Worm (Caenorhabditis elegans) whole organism, late embryonic: ENCODE results near the gene C01G5.3.

Experiments
- C38D4.7 ChIP-seq: fragments of 200-800 bp; sonication (Bioruptor generic); optimal IDR thresholded peaks from 2 replicates; lab custom pipeline; 2018; ENCODE audit warnings: mild to moderate bottlenecking, missing genetic modification characterization, moderate library complexity, missing compliant biosample characterization
- K02D7.2 ChIP-seq: sonication (generic microtip); optimal IDR thresholded peaks from 2 replicates; lab custom pipeline; 2017; ENCODE audit warnings: mild to moderate bottlenecking, missing genetic modification characterization, missing compliant biosample characterization
- K09A11.1 ChIP-seq: sonication (generic microtip); optimal IDR thresholded peaks from 2 replicates; lab custom pipeline; 2017; ENCODE audit warnings: antibody characterized with exemption, mild to moderate bottlenecking, missing genetic modification characterization, missing compliant biosample characterization; ENCODE audit not compliant: insufficient read depth
- T23F11.4 ChIP-seq: fragments of 200-800 bp; sonication (Bioruptor generic); optimal IDR thresholded peaks from 2 replicates; lab custom pipeline; 2018; ENCODE audit warnings: mild to moderate bottlenecking, missing genetic modification characterization, missing compliant biosample characterization
- ceh-14 ChIP-seq: sonication (generic microtip); optimal IDR thresholded peaks from 2 replicates; lab custom pipeline; 2016; ENCODE audit warnings: missing genotype, missing genetic modification characterization, missing compliant biosample characterization
- ceh-19 ChIP-seq: fragments of 200-800 bp; sonication (Bioruptor generic); optimal IDR thresholded peaks from 2 replicates; lab custom pipeline; 2018; ENCODE audit warnings: mild to moderate bottlenecking, missing genetic modification characterization, missing compliant biosample characterization
- ceh-2 ChIP-seq: sonication (generic microtip); optimal IDR thresholded peaks from 2 replicates; lab custom pipeline; 2016; ENCODE audit warnings: missing genotype, missing genetic modification characterization, missing compliant biosample characterization
- ceh-22 ChIP-seq: sonication (generic microtip); optimal IDR thresholded peaks from 2 replicates; lab custom pipeline; 2017; ENCODE audit warnings: missing biosample characterization, missing genetic modification characterization
- ceh-24 ChIP-seq: sonication (generic microtip); optimal IDR thresholded peaks from 2 replicates; lab custom pipeline; 2016; ENCODE audit warnings: mild to moderate bottlenecking, missing genetic modification characterization, missing compliant biosample characterization
- ceh-30 ChIP-seq: fragments of 150-350 bp; optimal IDR thresholded peaks from 2 replicates; lab custom pipeline; 2014; ENCODE audit warnings: missing biosample characterization, missing genetic modification characterization
- ceh-31 ChIP-seq: sonication (generic microtip); optimal IDR thresholded peaks from 2 replicates; lab custom pipeline; 2016; ENCODE audit warnings: missing genetic modification characterization, missing compliant biosample characterization
- ceh-45 ChIP-seq: fragments of 200-800 bp; sonication (Bioruptor generic); IDR thresholded peaks from 2 replicates; pipeline ENCODE4 v1.3.6; 2022; ENCODE audit warnings: missing genetic modification reagents, missing genetic modification characterization, missing compliant biosample characterization
- ceh-48 ChIP-seq: sonication (generic microtip); optimal IDR thresholded peaks from 2 replicates; lab custom pipeline; 2016; ENCODE audit warnings: missing genetic modification characterization, inconsistent platforms, missing compliant biosample characterization
- ceh-6 ChIP-seq: fragments of 200-800 bp; sonication (Bioruptor generic); optimal IDR thresholded peaks from 2 replicates; lab custom pipeline; 2018; ENCODE audit warnings: mild to moderate bottlenecking, missing genetic modification characterization, missing compliant biosample characterization
- dve-1 ChIP-seq: sonication (generic microtip); optimal IDR thresholded peaks from 2 replicates; lab custom pipeline; 2017; ENCODE audit warnings: antibody characterized with exemption, mild to moderate bottlenecking, missing genetic modification characterization, missing compliant biosample characterization
- ets-4 ChIP-seq: sonication (generic microtip); optimal IDR thresholded peaks from 2 replicates; lab custom pipeline; 2016; ENCODE audit warnings: missing genetic modification characterization, missing compliant biosample characterization
- eyg-1 ChIP-seq: sonication (generic microtip); optimal IDR thresholded peaks from 2 replicates; lab custom pipeline; 2016; ENCODE audit warnings: missing genotype, missing genetic modification characterization, missing compliant biosample characterization
- fax-1 ChIP-seq: sonication (generic microtip); optimal IDR thresholded peaks from 2 replicates; lab custom pipeline; 2016; ENCODE audit warnings: missing genotype, missing genetic modification characterization, missing compliant biosample characterization
- fkh-10 ChIP-seq: fragments of 150-350 bp; optimal IDR thresholded peaks from 2 replicates; lab custom pipeline; 2014; ENCODE audit warnings: missing biosample characterization, missing genetic modification reagents, missing genetic modification characterization
- fkh-6 ChIP-seq: sonication (generic microtip); optimal IDR thresholded peaks from 2 replicates; lab custom pipeline; 2016; ENCODE audit warnings: missing genetic modification characterization, missing compliant biosample characterization
- hlh-13 ChIP-seq: fragments of 200-800 bp; sonication (Bioruptor generic); optimal IDR thresholded peaks from 2 replicates; lab custom pipeline; 2018; ENCODE audit warnings: mild to moderate bottlenecking, missing genetic modification characterization, missing compliant biosample characterization
- hlh-15 ChIP-seq: sonication (generic microtip); optimal IDR thresholded peaks from 2 replicates; lab custom pipeline; 2016; ENCODE audit warnings: missing genetic modification characterization, missing compliant biosample characterization
- hlh-30 ChIP-seq: sonication (generic microtip); optimal IDR thresholded peaks from 2 replicates; lab custom pipeline; 2017; ENCODE audit warnings: antibody characterized with exemption, missing genetic modification characterization, missing compliant biosample characterization; ENCODE audit not compliant: insufficient read depth
- lim-6 ChIP-seq: sonication (generic microtip); optimal IDR thresholded peaks from 2 replicates; lab custom pipeline; 2016; ENCODE audit warnings: missing genetic modification characterization, missing compliant biosample characterization
- lin-11 ChIP-seq: fragments of 200-800 bp; sonication (Bioruptor generic); optimal IDR thresholded peaks from 2 replicates; lab custom pipeline; 2018; ENCODE audit warnings: mild to moderate bottlenecking, missing genetic modification characterization, missing compliant biosample characterization
- madf-2 ChIP-seq: sonication (generic microtip); optimal IDR thresholded peaks from 2 replicates; lab custom pipeline; 2017; ENCODE audit warnings: missing genetic modification characterization, missing compliant biosample characterization
- nfya-1 ChIP-seq: sonication (generic microtip); optimal IDR thresholded peaks from 2 replicates; lab custom pipeline; 2017; ENCODE audit warnings: missing genetic modification characterization, mild to moderate bottlenecking, missing compliant biosample characterization, antibody characterized with exemption, moderate library complexity
- nhr-11 ChIP-seq: fragments of 150-350 bp; optimal IDR thresholded peaks from 2 replicates; lab custom pipeline; 2014; ENCODE audit warnings: missing biosample characterization, missing genetic modification characterization
- nhr-232 ChIP-seq: sonication (generic microtip); optimal IDR thresholded peaks from 2 replicates; lab custom pipeline; 2016; ENCODE audit warnings: missing genetic modification characterization, missing compliant biosample characterization
- odd-2 ChIP-seq: sonication (generic microtip); optimal IDR thresholded peaks from 2 replicates; lab custom pipeline; 2017; ENCODE audit warnings: antibody characterized with exemption, mild to moderate bottlenecking, missing genetic modification characterization, missing compliant biosample characterization
- pag-3 ChIP-seq: sonication (generic microtip); optimal IDR thresholded peaks from 2 replicates; lab custom pipeline; 2016; ENCODE audit warnings: missing compliant biosample characterization, missing genetic modification characterization, borderline replicate concordance
- pat-9 ChIP-seq: fragments of 200-800 bp; sonication (Bioruptor generic); optimal IDR thresholded peaks from 2 replicates; lab custom pipeline; 2018; ENCODE audit warnings: mild to moderate bottlenecking, missing genetic modification characterization, moderate library complexity, missing compliant biosample characterization
- pax-1 ChIP-seq: fragments of 150-350 bp; optimal IDR thresholded peaks from 2 replicates; lab custom pipeline; 2014; ENCODE audit warnings: missing biosample characterization, missing genetic modification characterization
- pha-2 ChIP-seq: sonication (generic microtip); optimal IDR thresholded peaks from 2 replicates; lab custom pipeline; 2017; ENCODE audit warnings: mild to moderate bottlenecking, missing genetic modification characterization, missing compliant biosample characterization
- pha-4 ChIP-seq: fragments of 150-350 bp; optimal IDR thresholded peaks from 2 replicates; lab custom pipeline; 2018; ENCODE audit warnings: missing biosample characterization, missing genetic modification reagents, missing genetic modification characterization
- pqm-1 ChIP-seq: sonication (generic microtip); optimal IDR thresholded peaks from 2 replicates; lab custom pipeline; 2016; ENCODE audit warnings: missing genetic modification characterization, missing compliant biosample characterization
- ref-2 ChIP-seq: sonication (generic microtip); optimal IDR thresholded peaks from 2 replicates; lab custom pipeline; 2016; ENCODE audit warnings: missing genetic modification characterization, missing compliant biosample characterization
- sdc-2 ChIP-seq: sonication (generic microtip); optimal IDR thresholded peaks from 2 replicates; lab custom pipeline; 2016; ENCODE audit warnings: missing genotype, missing genetic modification characterization, missing compliant biosample characterization
- sox-2 ChIP-seq: fragments of 200-800 bp; sonication (Bioruptor generic); IDR thresholded peaks from 2 replicates; pipeline ENCODE4 v1.3.6; 2022; ENCODE audit warnings: missing genetic modification reagents, missing genetic modification characterization, missing compliant biosample characterization
- syd-9 ChIP-seq: sonication (generic microtip); optimal IDR thresholded peaks from 2 replicates; lab custom pipeline; 2016; ENCODE audit warnings: mild to moderate bottlenecking, missing genetic modification characterization, moderate library complexity, missing compliant biosample characterization
- tbx-7 ChIP-seq: sonication (generic microtip); optimal IDR thresholded peaks from 2 replicates; lab custom pipeline; 2016; ENCODE audit warnings: missing genotype, missing genetic modification characterization, missing compliant biosample characterization
- unc-42 ChIP-seq: sonication (generic microtip); optimal IDR thresholded peaks from 2 replicates; lab custom pipeline; 2016; ENCODE audit warnings: missing genotype, missing genetic modification characterization, missing compliant biosample characterization
- unc-55 ChIP-seq: sonication (generic microtip); optimal IDR thresholded peaks from 2 replicates; lab custom pipeline; 2017; ENCODE audit warnings: missing biosample characterization, missing genetic modification reagents, missing genetic modification characterization
- unc-86 ChIP-seq: sonication (generic microtip); optimal IDR thresholded peaks from 2 replicates; lab custom pipeline; 2016; ENCODE audit warnings: missing genetic modification characterization, missing compliant biosample characterization
- zip-5 ChIP-seq: sonication (generic microtip); optimal IDR thresholded peaks from 2 replicates; lab custom pipeline; 2016; ENCODE audit warnings: missing genetic modification characterization, missing compliant biosample characterization
- ztf-16 ChIP-seq: sonication (generic microtip); optimal IDR thresholded peaks from 2 replicates; lab custom pipeline; 2017; ENCODE audit warnings: missing genetic modification characterization, missing compliant biosample characterization

Gene C01G5.3

DNA sequence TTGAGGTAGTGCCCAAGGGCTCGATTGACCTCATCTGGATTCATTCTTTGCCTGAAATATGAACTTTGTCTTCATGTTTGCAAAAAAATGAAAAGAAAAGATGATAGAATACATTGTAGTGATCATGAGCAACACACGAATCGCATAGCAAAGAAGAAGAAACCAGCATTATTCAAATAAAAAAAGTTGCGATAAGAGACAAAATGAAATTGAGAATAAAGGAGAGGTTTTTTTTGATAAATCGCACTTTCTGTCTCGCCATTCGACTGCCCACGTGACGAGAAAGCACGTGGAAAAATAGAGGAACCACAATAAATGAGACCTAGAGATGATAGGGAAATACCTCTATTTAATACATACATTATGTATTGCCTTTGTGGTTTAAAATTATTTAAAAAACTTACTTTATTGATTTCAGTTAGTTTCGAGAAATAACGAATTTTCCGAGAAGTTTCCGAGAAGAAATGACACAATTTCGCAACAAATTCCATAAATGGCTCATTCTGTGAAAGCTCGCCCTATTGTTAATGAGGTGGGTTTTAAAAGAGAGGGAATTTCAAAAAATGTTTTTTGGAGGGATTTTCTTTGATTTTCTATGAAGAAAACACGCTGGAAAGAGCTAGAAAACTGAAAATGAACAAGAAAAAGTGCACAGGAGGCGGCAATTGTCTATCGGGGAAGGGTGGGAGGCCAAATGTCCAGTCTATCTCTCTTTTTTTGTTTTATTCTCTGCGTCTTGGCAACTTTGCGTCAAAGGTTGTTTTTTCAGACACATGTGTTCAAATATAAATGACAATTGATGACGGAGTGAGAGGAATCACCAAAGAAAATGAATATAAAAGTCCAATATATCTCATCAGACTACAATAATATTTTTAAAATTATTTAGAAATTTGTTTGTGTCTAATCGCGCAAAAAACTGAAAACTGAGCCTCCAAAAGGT is 19.7 kb downstream of the C01G5.3 start, which contains the start of gene paqr-1:
Gene paqr-1, minus strand, starts transcription at position 51 of the 943 bp plus-strand sequence.
- TF ChIP-seq nhr-11 (tag; lab: Kevin White, UChicago) (no peak), hlh-30 (tag; lab: Kevin White, UChicago) (peak; percentile 50), ceh-31 (tag; lab: Kevin White, UChicago) (peak; percentile 21), unc-42 (tag; lab: Kevin White, UChicago) (peak; percentile 15)

DNA sequence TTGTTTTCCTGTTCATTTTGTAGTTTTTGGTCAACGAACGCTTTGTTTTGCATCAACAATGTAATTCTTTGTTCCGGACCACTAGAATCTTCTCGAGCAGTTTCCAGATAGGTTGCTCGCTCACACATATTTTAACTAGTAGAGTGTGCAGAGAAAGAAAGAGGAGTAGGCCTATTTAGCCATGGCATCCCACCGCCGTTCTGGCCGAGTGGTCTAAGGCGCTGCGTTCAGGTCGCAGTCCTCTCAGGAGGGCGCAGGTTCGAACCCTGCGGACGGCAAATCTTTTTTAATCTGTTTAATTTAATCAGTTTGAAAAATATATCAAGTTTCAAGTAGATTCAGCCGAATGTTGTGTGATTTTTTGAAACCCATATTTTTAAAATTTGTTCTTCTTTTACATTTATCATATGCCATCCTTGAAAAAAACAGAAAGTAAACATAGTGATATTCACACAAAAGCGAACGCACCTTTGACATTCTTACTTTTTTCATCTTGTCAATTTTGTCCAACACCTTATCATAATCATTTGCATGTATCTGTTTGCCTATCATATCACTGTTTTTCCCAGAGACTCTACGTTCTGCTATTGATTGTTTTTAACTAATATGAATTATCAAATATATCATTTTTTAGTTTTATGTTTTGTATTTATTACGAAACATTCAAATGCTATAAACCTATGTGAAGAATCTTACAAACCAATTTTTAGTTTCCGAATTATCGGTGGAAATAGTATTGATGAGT is 20.8 kb downstream of the C01G5.3 start, which contains the start of gene try-3:
Gene try-3, plus strand, starts transcription at position 532 of the 745 bp plus-strand sequence.
- TF ChIP-seq tbx-7, result no peak
- no peak for TF ChIP-seq lim-6 (tag; lab: Kevin White, UChicago)
- no peak for TF ChIP-seq ceh-2 (tag; lab: Kevin White, UChicago)
- peak; percentile 34 for TF ChIP-seq C38D4.7 (GFP tag; lab: Kevin White, UChicago)
- peak; percentile 25 for TF ChIP-seq odd-2 (tag; lab: Kevin White, UChicago)
- TF ChIP-seq unc-42 (tag; lab: Kevin White, UChicago), result no peak
- TF ChIP-seq nfya-1 (tag; lab: Kevin White, UChicago), result peak; percentile 58
- peak; percentile 32 for TF ChIP-seq syd-9 (tag; lab: Kevin White, UChicago)
- TF ChIP-seq T23F11.4 (GFP tag; lab: Kevin White, UChicago), result peak; percentile 60
- peak; percentile 7 for TF ChIP-seq ceh-30 (tag; lab: Kevin White, UChicago)
- TF ChIP-seq eyg-1 (tag; lab: Kevin White, UChicago), result peak; percentile 36
- peak; percentile 47 for TF ChIP-seq pha-2 (tag; lab: Kevin White, UChicago)
- TF ChIP-seq fkh-10, result no peak
- TF ChIP-seq K02D7.2, result peak; percentile 2
- no peak for TF ChIP-seq fkh-6 (tag; lab: Kevin White, UChicago)
- no peak for TF ChIP-seq ceh-45
- TF ChIP-seq dve-1 (tag; lab: Kevin White, UChicago), result peak; percentile 68
- peak; percentile 52 for TF ChIP-seq ceh-19
- TF ChIP-seq hlh-15, result no peak
- TF ChIP-seq fax-1, result peak; percentile 20
- TF ChIP-seq pqm-1 (tag; lab: Kevin White, UChicago), result peak; percentile 26
- TF ChIP-seq ceh-14 (tag; lab: Kevin White, UChicago), result peak; percentile 41
- TF ChIP-seq madf-2 (tag; lab: Kevin White, UChicago), result no peak
- no peak for TF ChIP-seq unc-86
- TF ChIP-seq ztf-16 (tag; lab: Kevin White, UChicago), result peak; percentile 67
- TF ChIP-seq pax-1, result no peak
- no peak for TF ChIP-seq ets-4 (tag; lab: Kevin White, UChicago)
- TF ChIP-seq ref-2 (tag; lab: Kevin White, UChicago), result peak; percentile 43
- TF ChIP-seq hlh-30 (tag; lab: Kevin White, UChicago), result no peak
- TF ChIP-seq ceh-31 (tag; lab: Kevin White, UChicago), result peak; percentile 71
- no peak for TF ChIP-seq ceh-48 (tag; lab: Kevin White, UChicago)
- no peak for TF ChIP-seq pag-3 (tag; lab: Kevin White, UChicago)
- TF ChIP-seq lin-11 (tag; lab: Kevin White, UChicago), result peak; percentile 56
- peak; percentile 24 for TF ChIP-seq K09A11.1
- TF ChIP-seq hlh-13 (GFP tag; lab: Kevin White, UChicago), result peak; percentile 16
- no peak for TF ChIP-seq nhr-11 (tag; lab: Kevin White, UChicago)
- TF ChIP-seq zip-5 (tag; lab: Kevin White, UChicago), result peak; percentile 22
- TF ChIP-seq sdc-2 (tag; lab: Kevin White, UChicago), result peak; percentile 14
- no peak for TF ChIP-seq sox-2 (GFP tag; lab: Robert Waterston, UW)
- no peak for TF ChIP-seq unc-55 (GFP tag; lab: Kevin White, UChicago)
- TF ChIP-seq pat-9 (tag; lab: Kevin White, UChicago), result peak; percentile 50
- peak; percentile 58 for TF ChIP-seq ceh-6 (GFP tag; lab: Kevin White, UChicago)
- TF ChIP-seq pha-4 (tag; lab: Kevin White, UChicago), result no peak
- no peak for TF ChIP-seq ceh-22 (tag; lab: Kevin White, UChicago)
- peak; percentile 53 for TF ChIP-seq nhr-232
- no peak for TF ChIP-seq ceh-24
